Worm (Caenorhabditis elegans) whole organism, L3 larva: Measurements from ENCODE around the gene cpt-6.

Source experiments
- R02D3.7 ChIP-seq: fragments of 150-350 bp; optimal IDR thresholded peaks from 2 replicates; lab custom pipeline; 2014; ENCODE audit warnings: missing biosample characterization, missing genetic modification characterization
- ama-1 ChIP-seq: fragments of 150-350 bp; optimal IDR thresholded peaks from 2 replicates; lab custom pipeline; 2018
- ceh-16 ChIP-seq: sonication (generic microtip); optimal IDR thresholded peaks from 2 replicates; lab custom pipeline; 2017; ENCODE audit warnings: missing biosample characterization, missing genetic modification characterization
- ceh-82 ChIP-seq: fragments of 150-350 bp; optimal IDR thresholded peaks from 2 replicates; lab custom pipeline; 2014; ENCODE audit warnings: missing biosample characterization, missing genetic modification characterization
- ceh-9 ChIP-seq: sonication (generic microtip); optimal IDR thresholded peaks from 2 replicates; lab custom pipeline; 2018; ENCODE audit warnings: missing biosample characterization, missing genetic modification characterization
- daf-12 ChIP-seq: fragments of 150-350 bp; optimal IDR thresholded peaks from 2 replicates; lab custom pipeline; 2014; ENCODE audit warnings: missing biosample characterization, missing genetic modification reagents, missing genetic modification characterization
- egl-27 ChIP-seq: sonication (generic microtip); optimal IDR thresholded peaks from 4 replicates; lab custom pipeline; 2017; ENCODE audit warnings: missing biosample characterization, missing genetic modification reagents, missing genetic modification characterization
- egl-5 ChIP-seq: fragments of 150-350 bp; optimal IDR thresholded peaks from 2 replicates; lab custom pipeline; 2017; ENCODE audit warnings: missing biosample characterization, missing genetic modification reagents, missing genetic modification characterization, inconsistent platforms
- elt-3 ChIP-seq, 3 experiments: fragments of 150-350 bp in 1 of 3; sonication (generic microtip) in 2 of 3; optimal IDR thresholded peaks; 2 replicates in 2 of 3; 4 replicates in 1 of 3; lab custom pipeline; 2014 to 2017; ENCODE audit warnings: missing biosample characterization in 3 of 3, missing genetic modification characterization in 3 of 3
- fkh-10 ChIP-seq: sonication (generic microtip); optimal IDR thresholded peaks from 2 replicates; lab custom pipeline; 2017; ENCODE audit warnings: missing biosample characterization, missing genetic modification reagents, missing genetic modification characterization
- jun-1 ChIP-seq: fragments of 150-350 bp; optimal IDR thresholded peaks from 2 replicates; lab custom pipeline; 2014; ENCODE audit warnings: missing biosample characterization, missing genetic modification reagents, missing genetic modification characterization
- lin-15B ChIP-seq: fragments of 150-350 bp; optimal IDR thresholded peaks from 2 replicates; lab custom pipeline; 2014; ENCODE audit warnings: missing biosample characterization, missing genetic modification characterization
- lin-39 ChIP-seq: fragments of 150-350 bp; optimal IDR thresholded peaks from 2 replicates; lab custom pipeline; 2018; ENCODE audit warnings: missing biosample characterization, missing genetic modification reagents, missing genetic modification characterization
- lsy-12 ChIP-seq: sonication (generic microtip); optimal IDR thresholded peaks from 2 replicates; lab custom pipeline; 2016; ENCODE audit warnings: mild to moderate bottlenecking, missing genetic modification characterization, missing compliant biosample characterization
- mdl-1 ChIP-seq: fragments of 150-350 bp; optimal IDR thresholded peaks from 2 replicates; lab custom pipeline; 2014; ENCODE audit warnings: missing biosample characterization, missing genetic modification characterization
- mml-1 ChIP-seq: fragments of 150-350 bp; sonication (generic microtip); optimal IDR thresholded peaks from 3 replicates; lab custom pipeline; 2014; ENCODE audit warnings: missing biosample characterization, missing genetic modification characterization
- nfya-1 ChIP-seq: sonication (generic microtip); optimal IDR thresholded peaks from 2 replicates; lab custom pipeline; 2017; ENCODE audit warnings: missing genetic modification characterization, mild to moderate bottlenecking, missing compliant biosample characterization, antibody characterized with exemption, moderate library complexity; ENCODE audit not compliant: insufficient read depth
- nhr-11 ChIP-seq: fragments of 150-350 bp; optimal IDR thresholded peaks from 2 replicates; lab custom pipeline; 2014; ENCODE audit warnings: missing biosample characterization, missing genetic modification characterization
- nhr-25 ChIP-seq: sonication (generic microtip); optimal IDR thresholded peaks from 2 replicates; lab custom pipeline; 2017; ENCODE audit warnings: missing biosample characterization, missing genetic modification characterization
- nhr-28 ChIP-seq: fragments of 150-350 bp; optimal IDR thresholded peaks from 2 replicates; lab custom pipeline; 2014; ENCODE audit warnings: missing biosample characterization, missing genetic modification characterization
- nhr-43 ChIP-seq: sonication (generic microtip); optimal IDR thresholded peaks from 2 replicates; lab custom pipeline; 2016; ENCODE audit warnings: mild to moderate bottlenecking, missing genetic modification characterization, missing compliant biosample characterization; ENCODE audit not compliant: poor library complexity, severe bottlenecking
- nhr-67 ChIP-seq: fragments of 150-350 bp; optimal IDR thresholded peaks from 2 replicates; lab custom pipeline; 2014; ENCODE audit warnings: missing biosample characterization, missing genetic modification characterization
- nhr-76 ChIP-seq: fragments of 150-350 bp; sonication (generic microtip); optimal IDR thresholded peaks from 5 replicates; lab custom pipeline; 2014; ENCODE audit warnings: missing biosample characterization, missing genetic modification characterization
- nhr-77 ChIP-seq: fragments of 150-350 bp; optimal IDR thresholded peaks from 2 replicates; lab custom pipeline; 2014; ENCODE audit warnings: missing biosample characterization, missing genetic modification characterization
- sea-2 ChIP-seq: fragments of 150-350 bp; sonication (generic microtip); optimal IDR thresholded peaks from 4 replicates; lab custom pipeline; 2014; ENCODE audit warnings: missing biosample characterization, missing genetic modification reagents, missing genetic modification characterization
- skn-1 ChIP-seq: fragments of 150-350 bp; optimal IDR thresholded peaks from 2 replicates; lab custom pipeline; 2014; ENCODE audit warnings: missing biosample characterization, missing genetic modification characterization
- snpc-4 ChIP-seq: fragments of 150-350 bp; optimal IDR thresholded peaks from 2 replicates; lab custom pipeline; 2014; ENCODE audit warnings: missing biosample characterization, missing genetic modification characterization
- tbx-2 ChIP-seq: sonication (generic microtip); optimal IDR thresholded peaks from 2 replicates; lab custom pipeline; 2016; ENCODE audit warnings: mild to moderate bottlenecking, missing genetic modification characterization, missing compliant biosample characterization
- unc-39 ChIP-seq: sonication (generic microtip); optimal IDR thresholded peaks from 4 replicates; lab custom pipeline; 2017; ENCODE audit warnings: missing biosample characterization, missing genetic modification characterization
- unc-62 ChIP-seq: fragments of 150-350 bp; sonication (generic microtip); optimal IDR thresholded peaks from 4 replicates; lab custom pipeline; 2014; ENCODE audit warnings: missing biosample characterization, missing genetic modification reagents, missing genetic modification characterization
- zag-1 ChIP-seq: fragments of 150-350 bp; optimal IDR thresholded peaks from 2 replicates; lab custom pipeline; 2014; ENCODE audit warnings: missing biosample characterization, missing genetic modification characterization
- ztf-11 ChIP-seq: fragments of 150-350 bp; optimal IDR thresholded peaks from 2 replicates; lab custom pipeline; 2014; ENCODE audit warnings: missing biosample characterization, missing genetic modification characterization
- ztf-4 ChIP-seq: fragments of 150-350 bp; optimal IDR thresholded peaks from 2 replicates; lab custom pipeline; 2014; ENCODE audit warnings: missing biosample characterization, missing genetic modification characterization

cpt-6 gene

ce11 chrV:6508703-6509102, 15.0 kb upstream of the cpt-6 start, which contains the start of gene ubh-3:
TSS of gene ubh-3 (minus strand) at chrV:6508803.
- TF ChIP-seq nhr-77 (tag; lab: Kevin White, UChicago) (no peak), nhr-28 (no peak), nhr-43 (tag; lab: Kevin White, UChicago) (no peak), sea-2 (GFP tag; lab: Kevin White, UChicago) (no peak), egl-5 (tag; lab: Kevin White, UChicago) (no peak), ztf-4 (tag; lab: Kevin White, UChicago) (no peak), fkh-10 (GFP tag; lab: Kevin White, UChicago) (no peak), zag-1 (tag; lab: Kevin White, UChicago) (no peak), ztf-11 (tag; lab: Kevin White, UChicago) (no peak), nhr-76 (tag; lab: Kevin White, UChicago) (no peak), ceh-16 (tag; lab: Kevin White, UChicago) (no peak), elt-3 (tag; optimal IDR thresholded peaks at IDR 0.05; lab: Kevin White, UChicago) (no peak)
- TF ChIP-seq, all 47 proteins: peak for 0

ce11 chrV:6506238-6506956, 12.7 kb upstream of the cpt-6 start:
- TF ChIP-seq ceh-16 (tag; lab: Kevin White, UChicago) (no peak), nhr-67 (tag; lab: Kevin White, UChicago) (no peak), mdl-1 (no peak), nhr-11 (tag; lab: Kevin White, UChicago) (no peak), jun-1 (tag; lab: Kevin White, UChicago) (no peak), sea-2 (GFP tag; lab: Kevin White, UChicago) (no peak), snpc-4 (tag; lab: Kevin White, UChicago) (no peak), mml-1 (tag; lab: Kevin White, UChicago) (no peak), nhr-76 (tag; lab: Kevin White, UChicago) (no peak), lin-39 (tag; lab: Kevin White, UChicago) (no peak), egl-27 (tag; lab: Kevin White, UChicago) (no peak)

- no peak for TF ChIP-seq skn-1 (tag; lab: Kevin White, UChicago)
- no peak for TF ChIP-seq zag-1 (tag; lab: Kevin White, UChicago)
- no peak for TF ChIP-seq jun-1 (tag; lab: Kevin White, UChicago)
- TF ChIP-seq lsy-12 (tag; lab: Kevin White, UChicago), result no peak
- no peak for TF ChIP-seq daf-12 (tag; lab: Kevin White, UChicago)
- TF ChIP-seq lin-15B (tag; lab: Kevin White, UChicago), result no peak
- no peak for TF ChIP-seq unc-62 (GFP tag; lab: Kevin White, UChicago)
- no peak for TF ChIP-seq egl-27 (tag; lab: Kevin White, UChicago)
- TF ChIP-seq ceh-9 (tag; lab: Kevin White, UChicago), result no peak
- TF ChIP-seq tbx-2, result no peak
- no peak for TF ChIP-seq R02D3.7 (tag; lab: Kevin White, UChicago)
- no peak for TF ChIP-seq mml-1 (tag; lab: Kevin White, UChicago)
- no peak for TF ChIP-seq ztf-11 (tag; lab: Kevin White, UChicago)
Observed at ce11 chrV:6505339-6505811, 11.7 kb upstream of the cpt-6 start, which contains the start of gene W01A11.7. TSS of gene W01A11.7 (minus strand) at chrV:6505389.

ce11 chrV:6504131-6504827, 10.6 kb upstream of the cpt-6 start, which contains the start of gene moc-2:
TSS of gene moc-2 (minus strand) at chrV:6504181.
- TF ChIP-seq nhr-25 (tag; lab: Kevin White, UChicago) (no peak), unc-62 (GFP tag; lab: Kevin White, UChicago) (no peak), tbx-2 (no peak), nfya-1 (no peak), ztf-11 (tag; lab: Kevin White, UChicago) (no peak), skn-1 (tag; lab: Kevin White, UChicago) (no peak), ceh-16 (tag; lab: Kevin White, UChicago) (no peak), ceh-82 (tag; lab: Kevin White, UChicago) (no peak), lin-39 (tag; lab: Kevin White, UChicago) (no peak), ztf-4 (tag; lab: Kevin White, UChicago) (no peak), elt-3 (tag; optimal IDR thresholded peaks at IDR 0.05; lab: Kevin White, UChicago) (no peak), ceh-9 (tag; lab: Kevin White, UChicago) (no peak), ama-1 (lab: Kevin White, UChicago) (no peak), unc-39 (tag; lab: Kevin White, UChicago) (no peak)
